Worm (Caenorhabditis elegans) whole organism, L4 larva: ENCODE results near the gene C35A11.2.

Experiments used
- ama-1 ChIP-seq: fragments of 150-350 bp; optimal IDR thresholded peaks from 2 replicates; lab custom pipeline; 2014; ENCODE audit warnings: inconsistent platforms, mixed read lengths
- ceh-44 ChIP-seq: fragments of 200-800 bp; sonication (Bioruptor generic); IDR thresholded peaks from 2 replicates; pipeline ENCODE4 v1.3.6; 2022; ENCODE audit warnings: missing genetic modification reagents, missing genetic modification characterization, missing compliant biosample characterization
- fkh-10 ChIP-seq: fragments of 150-350 bp; optimal IDR thresholded peaks from 2 replicates; lab custom pipeline; 2014; ENCODE audit warnings: missing biosample characterization, missing genetic modification reagents, missing genetic modification characterization
- fos-1 ChIP-seq: fragments of 150-350 bp; optimal IDR thresholded peaks from 2 replicates; lab custom pipeline; 2014; ENCODE audit warnings: missing biosample characterization, missing genetic modification characterization
- lir-3 ChIP-seq: sonication (generic microtip); optimal IDR thresholded peaks from 2 replicates; lab custom pipeline; 2016; ENCODE audit warnings: mild to moderate bottlenecking, missing genetic modification characterization, missing compliant biosample characterization
- nhr-237 ChIP-seq: sonication (generic microtip); optimal IDR thresholded peaks from 2 replicates; lab custom pipeline; 2017; ENCODE audit warnings: missing biosample characterization, missing genetic modification characterization
- set-16 ChIP-seq: fragments of 200-800 bp; sonication (Bioruptor generic); IDR thresholded peaks from 2 replicates; pipeline ENCODE4 v1.3.6; 2022; ENCODE audit warnings: missing genetic modification reagents, missing genetic modification characterization, missing compliant biosample characterization
- zfp-2 ChIP-seq: sonication (generic microtip); optimal IDR thresholded peaks from 2 replicates; lab custom pipeline; 2016; ENCODE audit warnings: mild to moderate bottlenecking, missing genetic modification characterization, missing compliant biosample characterization

- no peak for TF ChIP-seq fos-1 (tag; lab: Kevin White, UChicago)
- TF ChIP-seq zfp-2 (tag; lab: Kevin White, UChicago): no peak
- no peak for TF ChIP-seq set-16
- no peak for TF ChIP-seq nhr-237 (tag; lab: Kevin White, UChicago)
- TF ChIP-seq ceh-44 (GFP tag; lab: Robert Waterston, UW): no peak
- TF ChIP-seq ama-1 (lab: Kevin White, UChicago): no peak
- TF ChIP-seq fkh-10 (GFP tag; lab: Kevin White, UChicago): no peak
- TF ChIP-seq lir-3: no peak
These were observed 34.6 kb upstream of the C35A11.2 start, which contains the start of gene srd-9 for ce11 chrV:5351483-5351882.
